Worm (Caenorhabditis elegans): Measurements from ENCODE around the gene bath-39.
"Not testable (repeated sequence)": the region's sequence is repeated elsewhere in the genome, so short reads cannot be mapped to it uniquely, and the experiment has no call there.

Gene bath-39

ce11 chrV:13442819-13443218 lies 16.4 kb upstream of the bath-39 start (continued):
- TF ChIP-seq daf-19 (GFP tag; conservative IDR thresholded peaks at IDR 0.05): no peak
- TF ChIP-seq ceh-28 (tag; optimal IDR thresholded peaks at IDR 0.05): no peak
- 0 out of 2 replicates have a peak, but pooled peaks have one; percentile 40 for TF ChIP-seq dmd-8 (GFP tag; IDR thresholded peaks at IDR 0.05)
- 0 out of 2 replicates have a peak, but pooled peaks have one; percentile 25 for TF ChIP-seq F44E2.7 (GFP tag; IDR thresholded peaks at IDR 0.05)
- TF ChIP-seq nhr-28 (tag; optimal IDR thresholded peaks at IDR 0.05): no peak
- TF ChIP-seq ZK337.2 (GFP tag; IDR thresholded peaks at IDR 0.05): no peak
- TF ChIP-seq Y48G9A.11 (GFP tag; IDR thresholded peaks at IDR 0.05): no peak
- no peak for TF ChIP-seq ceh-20 (GFP tag; IDR thresholded peaks at IDR 0.05)
- no peak for TF ChIP-seq daf-12 (tag; optimal IDR thresholded peaks at IDR 0.05)

DNA sequence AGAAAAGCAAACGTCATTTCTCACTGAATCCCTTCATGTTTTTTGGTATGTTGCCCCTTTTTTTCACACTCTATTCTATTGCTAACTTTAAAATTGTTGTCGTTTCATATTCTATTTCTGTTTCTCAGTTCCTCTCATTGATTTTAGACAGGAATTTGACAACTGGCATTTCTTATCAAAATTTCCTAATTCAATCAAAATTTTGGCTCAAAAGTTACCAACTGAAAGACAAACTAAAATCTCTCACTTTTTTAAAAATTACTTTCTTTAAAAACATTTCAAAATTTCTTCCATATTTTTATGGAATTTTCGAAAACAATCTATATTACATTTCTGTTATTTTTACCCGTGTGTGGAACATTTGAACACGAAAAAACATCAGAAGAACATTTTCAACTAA lies 15.7 kb upstream of the bath-39 start, which contains the start of gene Y2H9A.6:
Gene Y2H9A.6, plus strand, starts transcription at position 301 of the 400 bp plus-strand sequence.
- not testable (repeated sequence) for TF ChIP-seq fos-1 (tag; optimal IDR thresholded peaks at IDR 0.05); T26A8.4 (GFP tag; IDR thresholded peaks at IDR 0.05); Y5F2A.4 (GFP tag; optimal IDR thresholded peaks at IDR 0.05)

DNA sequence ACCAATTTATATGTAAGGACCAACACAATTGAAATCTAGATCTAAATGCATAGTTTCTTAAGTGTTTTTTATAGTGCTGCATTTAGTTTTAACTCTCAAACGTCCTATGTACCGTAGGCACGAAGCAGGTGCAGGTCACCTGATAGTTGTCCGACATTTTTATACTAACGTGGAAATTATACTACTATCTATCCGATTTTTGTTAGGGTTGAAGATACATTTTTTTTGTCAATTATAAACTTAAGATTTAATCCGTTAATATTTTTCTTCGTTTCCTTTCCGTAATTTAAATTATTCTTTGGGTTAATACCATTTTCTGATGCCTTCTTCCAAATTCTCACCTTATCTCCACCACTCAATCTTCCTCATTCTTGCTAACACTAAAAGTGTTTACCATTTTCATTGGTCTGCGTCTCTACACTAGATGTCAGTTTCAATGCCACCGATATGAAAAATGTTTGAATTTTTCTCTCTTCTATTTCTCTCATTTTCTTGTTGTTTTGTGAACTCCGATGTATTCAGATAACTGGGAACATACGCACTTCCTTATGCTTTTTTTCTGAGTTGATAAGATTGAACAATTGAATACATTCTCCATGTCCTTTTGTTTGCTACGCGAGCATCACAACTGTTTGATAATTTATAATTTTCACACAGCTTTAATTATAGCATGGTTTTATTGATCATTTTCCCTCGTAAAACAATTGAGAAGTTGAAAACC lies 13.9 kb upstream of the bath-39 start, which contains the start of gene Y2H9A.4:
Gene Y2H9A.4, plus strand, starts transcription at position 671 of the 721 bp plus-strand sequence.
- no peak for TF ChIP-seq arid-1 (GFP tag; conservative IDR thresholded peaks at IDR 0.05)
- peak in 1 of 2 experiments; percentile 94 for TF ChIP-seq unc-62 (GFP tag; optimal IDR thresholded peaks at IDR 0.05 in 1 of 2)
- TF ChIP-seq unc-62 (tag; optimal IDR thresholded peaks at IDR 0.05): no peak
- no peak for TF ChIP-seq ceh-20 (GFP tag; IDR thresholded peaks at IDR 0.05)
- TF ChIP-seq daf-16 (GFP tag; optimal IDR thresholded peaks at IDR 0.05): no peak
- TF ChIP-seq daf-16 (tag; optimal IDR thresholded peaks at IDR 0.05): peak; percentile 93
- TF ChIP-seq nhr-28 (tag; optimal IDR thresholded peaks at IDR 0.05): peak; percentile 84
- peak; percentile 36 for TF ChIP-seq dve-1 (tag; optimal IDR thresholded peaks at IDR 0.05; ENCODE audit: insufficient read depth)
- TF ChIP-seq nhr-6 (tag; optimal IDR thresholded peaks at IDR 0.05): peak; percentile 29
- TF ChIP-seq mxl-3 (GFP tag; optimal IDR thresholded peaks at IDR 0.05): no peak
- no peak for TF ChIP-seq vab-7 (GFP tag; IDR thresholded peaks at IDR 0.05)
- peak; percentile 37 for TF ChIP-seq pqm-1 (tag; optimal IDR thresholded peaks at IDR 0.05)

DNA sequence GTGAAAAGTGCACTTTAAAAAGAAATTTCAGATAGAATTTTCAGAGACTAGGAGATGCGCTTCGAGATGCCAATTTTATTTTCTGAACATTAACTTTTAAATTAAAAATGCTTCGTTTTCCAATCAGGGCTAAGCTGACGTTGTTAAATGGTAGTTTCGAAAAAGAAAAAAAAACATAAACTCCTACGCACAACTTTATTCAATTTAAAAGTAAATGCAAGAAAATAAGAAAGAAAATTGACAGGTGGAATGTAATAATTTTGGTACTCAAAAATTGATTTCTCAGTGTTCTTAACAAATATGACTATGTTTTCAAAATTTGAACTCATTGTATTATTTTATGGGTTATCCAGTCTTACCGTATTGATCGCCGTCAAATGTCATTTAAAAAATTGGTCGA lies 5.9 kb upstream of the bath-39 start, which contains the start of gene lurp-2:
Gene lurp-2, plus strand, starts transcription at position 301 of the 400 bp plus-strand sequence.
- TF ChIP-seq aha-1 (tag) (no peak), mdl-1 (tag; optimal IDR thresholded peaks at IDR 0.05) (no peak), spr-3 (GFP tag; optimal IDR thresholded peaks at IDR 0.05) (no peak), snpc-4 (tag; optimal IDR thresholded peaks at IDR 0.05) (no peak), php-3 (GFP tag; IDR thresholded peaks at IDR 0.05) (no peak), lin-15B (tag; optimal IDR thresholded peaks at IDR 0.05) (no peak), F10B5.3 (tag; optimal IDR thresholded peaks at IDR 0.05) (no peak), nhr-6 (tag; optimal IDR thresholded peaks at IDR 0.05) (no peak), zfp-3 (GFP tag; conservative IDR thresholded peaks at IDR 0.05) (no peak), ces-1 (GFP tag; optimal IDR thresholded peaks at IDR 0.05) (no peak), F37D6.2 (tag; optimal IDR thresholded peaks at IDR 0.05) (no peak), duxl-1 (tag; optimal IDR thresholded peaks at IDR 0.05; ENCODE audit: poor library complexity) (no peak), Y105C5A.15 (GFP tag; IDR thresholded peaks at IDR 0.05) (no peak), T26A8.4 (GFP tag; IDR thresholded peaks at IDR 0.05) (no peak), F49E8.2 (tag; optimal IDR thresholded peaks at IDR 0.05; ENCODE audit: borderline replicate concordance) (no peak), hlh-11 (tag; optimal IDR thresholded peaks at IDR 0.05) (no peak), D1046.2 (GFP tag; IDR thresholded peaks at IDR 0.05) (no peak)
